Worm (Caenorhabditis elegans): Measurements from ENCODE around the gene ugt-18.

DNA sequence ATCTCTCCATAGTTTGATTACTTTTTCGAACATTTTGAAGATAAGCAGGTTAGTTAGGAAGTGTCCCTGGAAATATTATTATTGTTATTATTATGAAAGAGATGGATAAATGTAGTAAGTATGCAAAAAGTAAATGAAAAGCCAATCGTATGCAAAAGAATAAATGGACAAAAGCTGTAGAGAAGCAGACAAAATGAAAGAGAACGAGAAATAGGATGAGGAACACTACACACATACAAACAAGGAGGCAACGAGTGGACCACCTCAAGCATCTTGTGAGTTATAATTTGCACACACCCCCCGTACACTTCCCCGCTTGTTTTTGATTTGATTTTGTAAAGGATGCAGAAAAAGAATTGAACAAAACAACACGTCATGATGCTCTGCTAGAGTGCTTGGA lies 8.9 kb upstream of the ugt-18 start, which contains the start of gene ZC443.2:
- TF ChIP-seq ceh-18 (tag; optimal IDR thresholded peaks at IDR 0.05) (no peak), ama-1 (optimal IDR thresholded peaks at IDR 0.05) (no peak), odd-2 (tag; optimal IDR thresholded peaks at IDR 0.05) (no peak), unc-55 (GFP tag; optimal IDR thresholded peaks at IDR 0.05) (no peak), gmeb-2 (tag; optimal IDR thresholded peaks at IDR 0.05) (no peak), pqm-1 (tag; optimal IDR thresholded peaks at IDR 0.05) (no peak), mec-3 (tag; optimal IDR thresholded peaks at IDR 0.05; ENCODE audit: borderline replicate concordance) (no peak), sox-4 (tag; optimal IDR thresholded peaks at IDR 0.05) (no peak), Y22D7AL.16 (tag; optimal IDR thresholded peaks at IDR 0.05) (no peak), ceh-6 (GFP tag; optimal IDR thresholded peaks at IDR 0.05) (no peak), sdc-2 (tag; optimal IDR thresholded peaks at IDR 0.05) (no peak), ceh-34 (tag; optimal IDR thresholded peaks at IDR 0.05) (no peak), lin-11 (tag; optimal IDR thresholded peaks at IDR 0.05) (no peak)

Data from whole organism, late embryonic.